Fruit fly (Drosophila melanogaster): ENCODE results near the gene CG18666.

CG18666 gene

dm6 chr2L:11065932-11066823, 31.6 kb downstream of the CG18666 start (continued):
- no peak for TF ChIP-seq zf30C (GFP tag; optimal IDR thresholded peaks at IDR 0.05)
- no peak for TF ChIP-seq D19A (tag; optimal IDR thresholded peaks at IDR 0.05)
- TF ChIP-seq nerfin-1 (tag; optimal IDR thresholded peaks at IDR 0.05) = no peak
- TF ChIP-seq tio (GFP tag; optimal IDR thresholded peaks at IDR 0.05) = peak; percentile 39
- no peak for TF ChIP-seq NC2α (GFP tag; optimal IDR thresholded peaks at IDR 0.05)
- TF ChIP-seq pnt (GFP tag; optimal IDR thresholded peaks at IDR 0.05) = no peak
- TF ChIP-seq z (GFP tag; IDR thresholded peaks at IDR 0.05) = no peak
- no peak for TF ChIP-seq CG4282 (GFP tag; optimal IDR thresholded peaks at IDR 0.05)
- TF ChIP-seq H15 (GFP tag; IDR thresholded peaks at IDR 0.05) = 0 out of 3 replicates have a peak, but pooled peaks have one; percentile 28
- TF ChIP-seq Sox102F (GFP tag; optimal IDR thresholded peaks at IDR 0.05) = peak; percentile 43
- peak; percentile 100 for TF ChIP-seq CG2199 (GFP tag; IDR thresholded peaks at IDR 0.05)
- no peak for TF ChIP-seq CG9727 (GFP tag; optimal IDR thresholded peaks at IDR 0.05)
- no peak for TF ChIP-seq sr (GFP tag; IDR thresholded peaks at IDR 0.05)
- TF ChIP-seq so (GFP tag; IDR thresholded peaks at IDR 0.05) = no peak
- TF ChIP-seq CG4424 (GFP tag; optimal IDR thresholded peaks at IDR 0.05) = no peak
- peak; percentile 12; the same call in 1 of the 2 replicates for TF ChIP-seq Ravus (GFP tag; IDR thresholded peaks at IDR 0.05)
- TF ChIP-seq CG7786 (GFP tag; optimal IDR thresholded peaks at IDR 0.05) = peak; percentile 19
- peak; percentile 15 for TF ChIP-seq CG9817 (tag; optimal IDR thresholded peaks at IDR 0.05)
- peak; percentile 11 for TF ChIP-seq Side (GFP tag; optimal IDR thresholded peaks at IDR 0.05)
- peak; percentile 62 for TF ChIP-seq Dip3 (GFP tag; optimal IDR thresholded peaks at IDR 0.05)
- TF ChIP-seq Hand (GFP tag; optimal IDR thresholded peaks at IDR 0.05) = no peak
- peak; percentile 34 for TF ChIP-seq Hsf (GFP tag; optimal IDR thresholded peaks at IDR 0.05)
- no peak for TF ChIP-seq Asciz (GFP tag; optimal IDR thresholded peaks at IDR 0.05)
- peak; percentile 31 for TF ChIP-seq CG16815 (GFP tag; optimal IDR thresholded peaks at IDR 0.05)
- TF ChIP-seq dmrt99B (tag; optimal IDR thresholded peaks at IDR 0.05) = peak; percentile 34
- TF ChIP-seq wdn (GFP tag; IDR thresholded peaks at IDR 0.05) = no peak
- peak; percentile 21 for TF ChIP-seq fd3F (GFP tag; optimal IDR thresholded peaks at IDR 0.05)
- TF ChIP-seq lilli (GFP tag; optimal IDR thresholded peaks at IDR 0.05) = peak; percentile 50
- peak; percentile 38 for TF ChIP-seq Xbp1 (GFP tag; optimal IDR thresholded peaks at IDR 0.05)
- peak; percentile 71 for TF ChIP-seq CG17385 (GFP tag; optimal IDR thresholded peaks at IDR 0.05)
- TF ChIP-seq CG17829 (tag; optimal IDR thresholded peaks at IDR 0.05) = no peak
- no peak for TF ChIP-seq CG6689 (GFP tag; IDR thresholded peaks at IDR 0.05)
- peak; percentile 46 for TF ChIP-seq ind (GFP tag; optimal IDR thresholded peaks at IDR 0.05)
- no peak for TF ChIP-seq CG16863 (GFP tag; optimal IDR thresholded peaks at IDR 0.05)
- TF ChIP-seq CG30020 (tag; optimal IDR thresholded peaks at IDR 0.05) = no peak
- no peak for TF ChIP-seq ab (GFP tag; optimal IDR thresholded peaks at IDR 0.05)
- TF ChIP-seq Atf-2 (GFP tag; optimal IDR thresholded peaks at IDR 0.05) = no peak
- no peak for TF ChIP-seq ci (GFP tag; IDR thresholded peaks at IDR 0.05)

dm6 chr2L:11066887-11067459, 32.4 kb downstream of the CG18666 start, which contains the start of gene Samuel:
Gene Samuel (minus strand): TSS chr2L:11066998.
- TF ChIP-seq ERR (GFP tag; optimal IDR thresholded peaks at IDR 0.05) = no peak
- TF ChIP-seq mam (GFP tag; optimal IDR thresholded peaks at IDR 0.05) = no peak
- no peak for TF ChIP-seq CG4854 (GFP tag; optimal IDR thresholded peaks at IDR 0.05)
- no peak for TF ChIP-seq gsb (GFP tag; IDR thresholded peaks at IDR 0.05)
- no peak for TF ChIP-seq chn (GFP tag; optimal IDR thresholded peaks at IDR 0.05)
- TF ChIP-seq CG7271 (tag; optimal IDR thresholded peaks at IDR 0.05) = no peak
- TF ChIP-seq bsh (GFP tag; optimal IDR thresholded peaks at IDR 0.05) = peak in 1 of 2 experiments; percentile 34
- no peak for TF ChIP-seq NK7.1 (GFP tag; optimal IDR thresholded peaks at IDR 0.05)
- no peak for TF ChIP-seq zfh1 (GFP tag; IDR thresholded peaks at IDR 0.05)
- TF ChIP-seq CG1602 (GFP tag; optimal IDR thresholded peaks at IDR 0.05) = no peak
- TF ChIP-seq NC2α (GFP tag; optimal IDR thresholded peaks at IDR 0.05) = no peak
- TF ChIP-seq slou (GFP tag; optimal IDR thresholded peaks at IDR 0.05) = no peak
- no peak for TF ChIP-seq CG9817 (tag; optimal IDR thresholded peaks at IDR 0.05)
- TF ChIP-seq CG12104 (GFP tag; optimal IDR thresholded peaks at IDR 0.05) = no peak
- no peak for TF ChIP-seq Sry-δ (GFP tag; optimal IDR thresholded peaks at IDR 0.05)

Measured in whole organism, embryonic.